Fruit fly (Drosophila melanogaster) whole organism, embryonic: Measurements from ENCODE around the gene CG33107.
A peak's percentile ranks its signal among the peaks of the same experiment; 100 is the strongest.

Experiments
- Antp ChIP-seq: fragments of 200-800 bp; sonication (Bioruptor generic); optimal IDR thresholded peaks from 3 replicates; lab custom pipeline; 2016; ENCODE audit warnings: missing biosample characterization, missing genetic modification characterization
- Bdp1 ChIP-seq: fragments of 200-800 bp; sonication (Bioruptor generic); optimal IDR thresholded peaks from 3 replicates; lab custom pipeline; 2016; ENCODE audit warnings: missing biosample characterization, missing genetic modification characterization
- CG1024 ChIP-seq: fragments of 200-800 bp; sonication (Bioruptor generic); IDR thresholded peaks from 2 replicates; pipeline ENCODE4 v1.3.6; 2022; ENCODE audit warnings: missing biosample characterization, missing genetic modification characterization
- CG10321 ChIP-seq: fragments of 200-800 bp; sonication (Bioruptor generic); IDR thresholded peaks from 2 replicates; pipeline ENCODE4 v1.3.6; 2022; ENCODE audit warnings: missing biosample characterization, missing genetic modification characterization
- CG11093 ChIP-seq: fragments of 200-800 bp; sonication (Bioruptor generic); IDR thresholded peaks from 3 replicates; pipeline ENCODE4 v1.3.6; 2022; ENCODE audit warnings: missing biosample characterization, missing genetic modification characterization
- CG13775 ChIP-seq: fragments of 200-800 bp; sonication (Bioruptor generic); optimal IDR thresholded peaks from 3 replicates; lab custom pipeline; 2017; ENCODE audit warnings: missing biosample characterization, mild to moderate bottlenecking, missing genetic modification characterization
- CG14050 ChIP-seq: fragments of 200-800 bp; sonication (Bioruptor generic); IDR thresholded peaks from 3 replicates; pipeline ENCODE4 v1.3.6; 2022; ENCODE audit warnings: missing biosample characterization, missing genetic modification characterization
- CG14965 ChIP-seq: fragments of 200-800 bp; sonication (Bioruptor generic); optimal IDR thresholded peaks from 2 replicates; lab custom pipeline; 2016; ENCODE audit warnings: missing biosample characterization, missing genetic modification characterization, borderline replicate concordance
- CG17328 ChIP-seq: fragments of 200-800 bp; sonication (Bioruptor generic); IDR thresholded peaks from 2 replicates; pipeline ENCODE4 v1.3.6; 2022; ENCODE audit warnings: missing biosample characterization, missing genetic modification characterization
- CG17359 ChIP-seq: fragments of 200-800 bp; sonication (Bioruptor generic); optimal IDR thresholded peaks from 3 replicates; lab custom pipeline; 2018; ENCODE audit warnings: missing biosample characterization, mild to moderate bottlenecking, missing genetic modification characterization, moderate library complexity
- CG2678 ChIP-seq: fragments of 200-800 bp; sonication (Bioruptor generic); optimal IDR thresholded peaks from 3 replicates; lab custom pipeline; 2019; ENCODE audit warnings: missing biosample characterization, mild to moderate bottlenecking, missing genetic modification characterization, moderate library complexity
- CG2875 ChIP-seq: fragments of 200-800 bp; sonication (Bioruptor generic); optimal IDR thresholded peaks from 2 replicates; lab custom pipeline; 2017; ENCODE audit warnings: missing biosample characterization, mild to moderate bottlenecking, missing genetic modification characterization, missing genetic modification reagents
- CG3065 ChIP-seq: fragments of 200-800 bp; sonication (Bioruptor generic); optimal IDR thresholded peaks from 2 replicates; lab custom pipeline; 2016; ENCODE audit warnings: missing biosample characterization, missing genetic modification characterization
- CG3281 ChIP-seq: fragments of 200-800 bp; sonication (Bioruptor generic); optimal IDR thresholded peaks from 3 replicates; lab custom pipeline; 2017; ENCODE audit warnings: missing biosample characterization, mild to moderate bottlenecking, missing genetic modification characterization
- CG34224 ChIP-seq: fragments of 200-800 bp; sonication (Bioruptor generic); IDR thresholded peaks from 3 replicates; pipeline ENCODE4 v1.3.6; 2022; ENCODE audit warnings: missing biosample characterization, missing genetic modification characterization; ENCODE audit not compliant: partially characterized antibody
- CG7987 ChIP-seq: fragments of 200-800 bp; sonication (Bioruptor generic); optimal IDR thresholded peaks from 2 replicates; lab custom pipeline; 2018; ENCODE audit warnings: missing biosample characterization, mild to moderate bottlenecking, missing genetic modification characterization, moderate library complexity
- CG8089 ChIP-seq: fragments of 200-800 bp; sonication (Bioruptor generic); optimal IDR thresholded peaks from 3 replicates; lab custom pipeline; 2016; ENCODE audit warnings: missing biosample characterization, missing genetic modification characterization
- Dad ChIP-seq: fragments of 200-800 bp; sonication (Bioruptor generic); optimal IDR thresholded peaks from 3 replicates; lab custom pipeline; 2016; ENCODE audit warnings: missing biosample characterization, missing genetic modification characterization
- Dfd ChIP-seq, 2 experiments: fragments of >200 bp; optimal IDR thresholded peaks; 2 replicates each; lab custom pipeline; 2017; ENCODE audit warnings: missing biosample characterization in 2 of 2, missing genetic modification characterization in 2 of 2
- Dip3 ChIP-seq: fragments of 200-800 bp; sonication (Bioruptor generic); optimal IDR thresholded peaks from 3 replicates; lab custom pipeline; 2016; ENCODE audit warnings: missing biosample characterization, missing genetic modification characterization
- Doc2 ChIP-seq: fragments of 200-800 bp; sonication (Bioruptor generic); IDR thresholded peaks from 2 replicates; pipeline ENCODE4 v1.3.6; 2022; ENCODE audit warnings: missing biosample characterization, missing genetic modification characterization
- HLH4C ChIP-seq: fragments of 200-800 bp; sonication (Bioruptor generic); IDR thresholded peaks from 3 replicates; pipeline ENCODE4 v1.3.6; 2022; ENCODE audit warnings: missing biosample characterization, missing genetic modification characterization; ENCODE audit not compliant: partially characterized antibody
- Lhr ChIP-seq: fragments of 200-800 bp; sonication (Bioruptor generic); optimal IDR thresholded peaks from 3 replicates; lab custom pipeline; 2017; ENCODE audit warnings: mild to moderate bottlenecking, missing biosample characterization, missing genetic modification reagents, missing genetic modification characterization
- Mad ChIP-seq: fragments of 200-800 bp; sonication (Bioruptor generic); optimal IDR thresholded peaks from 2 replicates; lab custom pipeline; 2016; ENCODE audit warnings: missing biosample characterization, missing genetic modification characterization
- Spps ChIP-seq: fragments of 200-800 bp; sonication (Bioruptor generic); optimal IDR thresholded peaks from 2 replicates; lab custom pipeline; 2018; ENCODE audit warnings: missing biosample characterization, mild to moderate bottlenecking, missing genetic modification characterization
- Sry-β ChIP-seq: fragments of 200-800 bp; sonication (Bioruptor generic); optimal IDR thresholded peaks from 2 replicates; lab custom pipeline; 2018; ENCODE audit warnings: missing biosample characterization, mild to moderate bottlenecking, missing genetic modification characterization, moderate library complexity
- Ssrp ChIP-seq: fragments of 200-800 bp; sonication (Bioruptor generic); optimal IDR thresholded peaks from 2 replicates; lab custom pipeline; 2018; ENCODE audit warnings: missing biosample characterization, mild to moderate bottlenecking, missing genetic modification characterization, moderate library complexity
- Usf ChIP-seq: fragments of 200-800 bp; sonication (Bioruptor generic); optimal IDR thresholded peaks from 2 replicates; lab custom pipeline; 2017; ENCODE audit warnings: missing genotype, missing biosample characterization, missing genetic modification characterization
- ab ChIP-seq: fragments of 200-800 bp; sonication (Bioruptor generic); optimal IDR thresholded peaks from 2 replicates; lab custom pipeline; 2016; ENCODE audit warnings: missing biosample characterization, missing genetic modification characterization
- bcd ChIP-seq: fragments of 200-800 bp; sonication (Bioruptor generic); optimal IDR thresholded peaks from 2 replicates; lab custom pipeline; 2017; ENCODE audit warnings: missing biosample characterization, mild to moderate bottlenecking, missing genetic modification characterization
- btn ChIP-seq: fragments of 200-800 bp; sonication (Bioruptor generic); optimal IDR thresholded peaks from 2 replicates; lab custom pipeline; 2016; ENCODE audit warnings: missing biosample characterization, missing genetic modification characterization
- chif ChIP-seq, 2 experiments: fragments of 200-800 bp; sonication (Bioruptor generic); optimal IDR thresholded peaks; 3 replicates each; lab custom pipeline; 2016; ENCODE audit warnings: missing biosample characterization in 2 of 2, missing genetic modification characterization in 2 of 2
- chinmo ChIP-seq: fragments of 200-800 bp; sonication (Bioruptor generic); IDR thresholded peaks from 4 replicates; pipeline ENCODE4 v1.3.6; 2022; ENCODE audit warnings: missing biosample characterization, missing genetic modification characterization; ENCODE audit not compliant: partially characterized antibody
- dm ChIP-seq: fragments of 200-800 bp; sonication (Bioruptor generic); optimal IDR thresholded peaks from 3 replicates; lab custom pipeline; 2016; ENCODE audit warnings: missing biosample characterization, missing genetic modification characterization
- fru ChIP-seq: fragments of >200 bp; optimal IDR thresholded peaks from 2 replicates; lab custom pipeline; 2017
- hbn ChIP-seq: fragments of 200-800 bp; sonication (Bioruptor generic); IDR thresholded peaks from 2 replicates; pipeline ENCODE4 v1.3.6; 2022; ENCODE audit warnings: missing biosample characterization, missing genetic modification characterization; ENCODE audit not compliant: partially characterized antibody
- her ChIP-seq: fragments of 200-800 bp; sonication (Bioruptor generic); optimal IDR thresholded peaks from 2 replicates; lab custom pipeline; 2016; ENCODE audit warnings: missing biosample characterization, missing genetic modification characterization
- hkb ChIP-seq, 2 experiments: fragments of 200-800 bp in 1 of 2; fragments of >200 bp in 1 of 2; sonication (Bioruptor generic) in 1 of 2; IDR thresholded peaks in 1 of 2; optimal IDR thresholded peaks in 1 of 2; 2 replicates each; pipeline versions ENCODE4 v1.3.6 to Lab custom; 2017 to 2022; ENCODE audit warnings: missing biosample characterization in 1 of 2, missing genetic modification characterization in 1 of 2
- jing ChIP-seq: fragments of 200-800 bp; sonication (Bioruptor generic); optimal IDR thresholded peaks from 2 replicates; lab custom pipeline; 2018; ENCODE audit warnings: missing biosample characterization, mild to moderate bottlenecking, missing genetic modification characterization
- klu ChIP-seq: fragments of 200-800 bp; sonication (Bioruptor generic); IDR thresholded peaks from 2 replicates; pipeline ENCODE4 v1.3.6; 2022; ENCODE audit warnings: missing biosample characterization, missing genetic modification characterization
- oc ChIP-seq: fragments of 200-800 bp; sonication (Bioruptor generic); optimal IDR thresholded peaks from 2 replicates; lab custom pipeline; 2018; ENCODE audit warnings: missing biosample characterization, mild to moderate bottlenecking, missing genetic modification characterization, moderate library complexity
- pum ChIP-seq: fragments of 200-800 bp; sonication (Bioruptor generic); optimal IDR thresholded peaks from 2 replicates; lab custom pipeline; 2016; ENCODE audit warnings: missing biosample characterization, missing genetic modification characterization
- salm ChIP-seq: fragments of 200-800 bp; sonication (Bioruptor generic); optimal IDR thresholded peaks from 2 replicates; lab custom pipeline; 2018; ENCODE audit warnings: missing biosample characterization, mild to moderate bottlenecking, missing genetic modification characterization
- sd ChIP-seq: fragments of 200-800 bp; sonication (Bioruptor generic); optimal IDR thresholded peaks from 3 replicates; lab custom pipeline; 2018; ENCODE audit warnings: missing biosample characterization, mild to moderate bottlenecking, missing genetic modification characterization, moderate library complexity
- slp2 ChIP-seq: fragments of 200-800 bp; sonication (Bioruptor generic); optimal IDR thresholded peaks from 2 replicates; lab custom pipeline; 2016; ENCODE audit warnings: missing biosample characterization, missing genetic modification characterization
- ttk ChIP-seq: fragments of 200-800 bp; sonication (Bioruptor generic); IDR thresholded peaks from 2 replicates; pipeline ENCODE4 v2.1.2; 2022; ENCODE audit warnings: missing biosample characterization, missing genetic modification characterization
- twi ChIP-seq: fragments of 200-800 bp; optimal IDR thresholded peaks from 2 replicates; lab custom pipeline; 2019; ENCODE audit warnings: missing biosample characterization, mild to moderate bottlenecking, missing genetic modification characterization, moderate library complexity
- wdn ChIP-seq: fragments of 200-800 bp; sonication (Bioruptor generic); IDR thresholded peaks from 2 replicates; pipeline ENCODE4 v1.3.6; 2022; ENCODE audit warnings: missing biosample characterization, missing genetic modification characterization
- zen2 ChIP-seq: fragments of 200-800 bp; sonication (Bioruptor generic); IDR thresholded peaks from 3 replicates; pipeline ENCODE4 v1.3.6; 2022; ENCODE audit warnings: missing biosample characterization, missing genetic modification characterization; ENCODE audit not compliant: partially characterized antibody
- zfh2 ChIP-seq: fragments of 200-800 bp; sonication (Bioruptor generic); optimal IDR thresholded peaks from 2 replicates; lab custom pipeline; 2016; ENCODE audit warnings: missing biosample characterization, missing genetic modification characterization

Gene CG33107

dm6 chr3R:22590668-22591275, 6.3 kb upstream of the CG33107 start (continued):
- TF ChIP-seq Spps (peak; percentile 37), Ssrp (tag; lab: Kevin White, UChicago) (peak; percentile 86), btn (peak; percentile 57), HLH4C (GFP tag; lab: Robert Waterston, UW) (no peak), Lhr (GFP tag; lab: Kevin White, UChicago) (peak; percentile 71), Dip3 (GFP tag; lab: Kevin White, UChicago) (no peak), dm (peak; percentile 9), Mad (GFP tag; lab: Kevin White, UChicago) (peak; percentile 28), ttk (GFP tag; lab: Robert Waterston, UW) (0 out of 2 replicates have a peak, but pooled peaks have one; percentile 34), CG8089 (GFP tag; lab: Kevin White, UChicago) (peak; percentile 25), CG2875 (GFP tag; lab: Kevin White, UChicago) (peak; percentile 59), hkb (optimal IDR thresholded peaks at IDR 0.05; lab: Kevin White, UChicago) (no peak), hkb (GFP tag; IDR thresholded peaks at IDR 0.05; lab: Robert Waterston, UW) (no peak), her (GFP tag; lab: Kevin White, UChicago) (no peak), CG11093 (GFP tag; lab: Robert Waterston, UW) (no peak), CG34224 (GFP tag; lab: Robert Waterston, UW) (no peak), Bdp1 (GFP tag; lab: Kevin White, UChicago) (peak; percentile 32), CG13775 (GFP tag; lab: Kevin White, UChicago) (peak; percentile 63), Sry-β (GFP tag; lab: Kevin White, UChicago) (peak; percentile 1), CG3065 (GFP tag; lab: Kevin White, UChicago) (peak; percentile 28), Doc2 (GFP tag; lab: Robert Waterston, UW) (no peak), pum (peak; percentile 47), Usf (peak; percentile 35), CG17359 (peak; percentile 47), Dfd (GFP tag; optimal IDR thresholded peaks at IDR 0.05; lab: Kevin White, UChicago) (no peak), slp2 (GFP tag; lab: Kevin White, UChicago) (peak; percentile 45), CG17328 (GFP tag; lab: Robert Waterston, UW) (peak; percentile 42; the same call in 1 of the 2 replicates), hbn (GFP tag; lab: Robert Waterston, UW) (no peak), bcd (GFP tag; lab: Kevin White, UChicago) (peak; percentile 63), chif (GFP tag; optimal IDR thresholded peaks at IDR 0.05; lab: Kevin White, UChicago) (peak; percentile 41 to 42), zfh2 (GFP tag; lab: Kevin White, UChicago) (no peak), Antp (GFP tag; lab: Kevin White, UChicago) (peak; percentile 41), CG3281 (GFP tag; lab: Kevin White, UChicago) (no peak), oc (tag; lab: Kevin White, UChicago) (peak; percentile 51), CG2678 (tag; lab: Kevin White, UChicago) (peak; percentile 66), Dad (GFP tag; lab: Kevin White, UChicago) (no peak), sd (tag; lab: Kevin White, UChicago) (no peak), twi (peak; percentile 63), ab (GFP tag; lab: Kevin White, UChicago) (no peak), chinmo (GFP tag; lab: Robert Waterston, UW) (peak; percentile 51; the same call in 1 of the 4 replicates), CG14050 (GFP tag; lab: Robert Waterston, UW) (no peak), klu (GFP tag; lab: Robert Waterston, UW) (no peak), CG14965 (GFP tag; lab: Kevin White, UChicago) (no peak), CG1024 (GFP tag; lab: Robert Waterston, UW) (no peak), wdn (GFP tag; lab: Robert Waterston, UW) (no peak), CG10321 (no peak), CG7987 (GFP tag; lab: Kevin White, UChicago) (no peak), jing (GFP tag; lab: Kevin White, UChicago) (peak; percentile 5), zen2 (GFP tag; lab: Robert Waterston, UW) (no peak), fru (no peak), salm (peak; percentile 40)
